Worm (Caenorhabditis elegans): ENCODE results near the gene R08C7.5.

Gene R08C7.5

ce11 chrIV:4393488-4393887 is 36.5 kb upstream of the R08C7.5 start:
- TF ChIP-seq C04F5.9 (tag; optimal IDR thresholded peaks at IDR 0.05) (no peak), sup-37 (GFP tag; optimal IDR thresholded peaks at IDR 0.05) (no peak), efl-1 (optimal IDR thresholded peaks at IDR 0.05) (no peak), efl-1 (GFP tag; optimal IDR thresholded peaks at IDR 0.05 in 1 of 2) (no peak), unc-98 (GFP tag; IDR thresholded peaks at IDR 0.05) (no peak), tbx-2 (tag; optimal IDR thresholded peaks at IDR 0.05) (no peak), ceh-88 (GFP tag; IDR thresholded peaks at IDR 0.05) (no peak)

- TF ChIP-seq snu-23 (GFP tag; optimal IDR thresholded peaks at IDR 0.05): no peak
- TF ChIP-seq sup-37 (GFP tag; optimal IDR thresholded peaks at IDR 0.05): no peak
- no peak for TF ChIP-seq ets-5 (GFP tag; IDR thresholded peaks at IDR 0.05)
- TF ChIP-seq egl-27 (tag; optimal IDR thresholded peaks at IDR 0.05): no peak
Observed at ce11 chrIV:4393942-4394460, 36.0 kb upstream of the R08C7.5 start, which contains the start of gene ell-1. Gene ell-1, plus strand, starts transcription at chrIV:4394410.

- no peak for TF ChIP-seq F16B12.6 (tag; optimal IDR thresholded peaks at IDR 0.05)
- TF ChIP-seq egl-27 (tag; optimal IDR thresholded peaks at IDR 0.05): no peak
- TF ChIP-seq aly-2 (tag; optimal IDR thresholded peaks at IDR 0.05): no peak
- TF ChIP-seq unc-130 (tag; optimal IDR thresholded peaks at IDR 0.05): no peak
- TF ChIP-seq ztf-11 (tag; optimal IDR thresholded peaks at IDR 0.05): no peak
- TF ChIP-seq swsn-7 (tag; optimal IDR thresholded peaks at IDR 0.05): no peak
- TF ChIP-seq hlh-4 (tag; optimal IDR thresholded peaks at IDR 0.05): no peak
Observed at ce11 chrIV:4395555-4395954, 34.5 kb upstream of the R08C7.5 start.

ce11 chrIV:4396052-4396821 is 33.8 kb upstream of the R08C7.5 start:
- TF ChIP-seq alr-1 (tag; optimal IDR thresholded peaks at IDR 0.05; ENCODE audit: borderline replicate concordance) (no peak), nhr-90 (tag; optimal IDR thresholded peaks at IDR 0.05; ENCODE audit: poor library complexity) (no peak), nhr-85 (tag) (peak; percentile 81), irx-1 (tag; optimal IDR thresholded peaks at IDR 0.05) (no peak), elt-3 (tag; optimal IDR thresholded peaks at IDR 0.05) (peak in 1 of 6 experiments; percentile 60), pag-3 (tag; optimal IDR thresholded peaks at IDR 0.05; ENCODE audit: borderline replicate concordance, insufficient read depth) (no peak), grh-1 (GFP tag; IDR thresholded peaks at IDR 0.05) (peak; percentile 74), lin-35 (GFP tag; optimal IDR thresholded peaks at IDR 0.05) (peak in 1 of 2 experiments; percentile 20), ces-1 (GFP tag; optimal IDR thresholded peaks at IDR 0.05) (no peak), nhr-20 (tag; optimal IDR thresholded peaks at IDR 0.05) (peak; percentile 20), lin-14 (GFP tag; optimal IDR thresholded peaks at IDR 0.05) (peak; percentile 46), snu-23 (GFP tag; optimal IDR thresholded peaks at IDR 0.05) (peak; percentile 42), ceh-82 (tag; optimal IDR thresholded peaks at IDR 0.05) (no peak), ztf-4 (tag; optimal IDR thresholded peaks at IDR 0.05) (peak; percentile 42), aly-2 (tag; optimal IDR thresholded peaks at IDR 0.05) (no peak), nhr-71 (tag; optimal IDR thresholded peaks at IDR 0.05) (peak; percentile 26), blmp-1 (tag; optimal IDR thresholded peaks at IDR 0.05) (peak; percentile 46), sox-4 (tag; optimal IDR thresholded peaks at IDR 0.05) (no peak), egl-13 (tag; optimal IDR thresholded peaks at IDR 0.05) (no peak), nhr-19 (GFP tag; conservative IDR thresholded peaks at IDR 0.05) (no peak), ceh-8 (GFP tag; optimal IDR thresholded peaks at IDR 0.05) (no peak)

Measured in whole organism, L1 larva.